Worm (Caenorhabditis elegans): Measurements from ENCODE around the gene T04F3.3.

- TF ChIP-seq him-1 (tag; optimal IDR thresholded peaks at IDR 0.05): no peak
- TF ChIP-seq W03F9.2 (tag; optimal IDR thresholded peaks at IDR 0.05): no peak
Observed at ce11 chrV:11722858-11723257, 35.9 kb upstream of the T04F3.3 start.

All from whole organism, L4/young adult.